Worm (Caenorhabditis elegans): ENCODE data around the gene gst-3.

- TF ChIP-seq nhr-77 (tag; optimal IDR thresholded peaks at IDR 0.05): no peak
- no peak for TF ChIP-seq nhr-12 (tag; optimal IDR thresholded peaks at IDR 0.05)
- no peak for TF ChIP-seq ztf-11 (tag; optimal IDR thresholded peaks at IDR 0.05)
- TF ChIP-seq unc-39 (tag; optimal IDR thresholded peaks at IDR 0.05): no peak
- no peak for TF ChIP-seq egl-27 (tag; optimal IDR thresholded peaks at IDR 0.05)
Measured at ce11 chrIV:10129957-10130356, 10.1 kb downstream of the gst-3 start, which contains the start of gene glt-3.
